Fruit fly (Drosophila melanogaster) whole organism, embryonic: ENCODE measurements around the gene CG10581.
A peak's percentile ranks its signal among the peaks of the same experiment; 100 is the strongest.

Experiments
- Antp ChIP-seq: fragments of 200-800 bp; sonication (Bioruptor generic); optimal IDR thresholded peaks from 3 replicates; lab custom pipeline; 2016; ENCODE audit warnings: missing biosample characterization, missing genetic modification characterization
- Asciz ChIP-seq: fragments of 200-800 bp; sonication (Bioruptor generic); optimal IDR thresholded peaks from 2 replicates; lab custom pipeline; 2017; ENCODE audit warnings: missing biosample characterization, mild to moderate bottlenecking, missing genetic modification characterization, missing genetic modification reagents
- Bteb2 ChIP-seq: fragments of 200-800 bp; sonication (Bioruptor generic); optimal IDR thresholded peaks from 2 replicates; lab custom pipeline; 2016; ENCODE audit warnings: missing biosample characterization, missing genetic modification characterization
- CG11085 ChIP-seq: fragments of 200-800 bp; sonication (Bioruptor generic); IDR thresholded peaks from 2 replicates; pipeline ENCODE4 v1.3.6; 2022; ENCODE audit warnings: missing biosample characterization, missing genetic modification characterization
- CG11695 ChIP-seq: fragments of 200-800 bp; sonication (Bioruptor generic); IDR thresholded peaks from 3 replicates; pipeline ENCODE4 v1.3.6; 2022; ENCODE audit warnings: missing biosample characterization, missing genetic modification characterization
- CG13123 ChIP-seq: fragments of 200-800 bp; sonication (Bioruptor generic); optimal IDR thresholded peaks from 2 replicates; lab custom pipeline; 2016; ENCODE audit warnings: missing biosample characterization, missing genetic modification characterization
- CG17361 ChIP-seq: fragments of 200-800 bp; sonication (Bioruptor generic); IDR thresholded peaks from 3 replicates; pipeline ENCODE4 v1.3.6; 2022; ENCODE audit warnings: missing biosample characterization, missing genetic modification characterization
- CG18599 ChIP-seq: fragments of 200-800 bp; sonication (Bioruptor generic); optimal IDR thresholded peaks from 3 replicates; lab custom pipeline; 2017; ENCODE audit warnings: missing biosample characterization, missing genetic modification characterization, mild to moderate bottlenecking, moderate library complexity, missing genetic modification reagents
- CG30020 ChIP-seq: fragments of 200-800 bp; optimal IDR thresholded peaks from 2 replicates; lab custom pipeline; 2019; ENCODE audit warnings: missing biosample characterization, mild to moderate bottlenecking, missing genetic modification characterization, moderate library complexity
- CG30431 ChIP-seq: fragments of 200-800 bp; sonication (Bioruptor generic); optimal IDR thresholded peaks from 2 replicates; lab custom pipeline; 2017; ENCODE audit warnings: missing biosample characterization, missing genetic modification characterization
- CG3163 ChIP-seq: fragments of 200-800 bp; sonication (Bioruptor generic); optimal IDR thresholded peaks from 3 replicates; lab custom pipeline; 2016; ENCODE audit warnings: missing biosample characterization, missing genetic modification characterization
- CG32767 ChIP-seq: fragments of 200-800 bp; sonication (Bioruptor generic); IDR thresholded peaks from 2 replicates; pipeline ENCODE4 v1.3.6; 2022; ENCODE audit warnings: missing biosample characterization, missing genetic modification characterization
- CG3838 ChIP-seq: fragments of 200-800 bp; sonication (Bioruptor generic); optimal IDR thresholded peaks from 3 replicates; lab custom pipeline; 2016; ENCODE audit warnings: missing biosample characterization, missing genetic modification characterization
- CG6689 ChIP-seq: fragments of 200-800 bp; sonication (Bioruptor generic); IDR thresholded peaks from 2 replicates; pipeline ENCODE4 v1.3.6; 2022; ENCODE audit warnings: missing biosample characterization, missing genetic modification characterization
- CG8290 ChIP-seq, 3 experiments: fragments of 200-800 bp; sonication (Bioruptor generic); optimal IDR thresholded peaks; 2 replicates each; lab custom pipeline; 2016 to 2019; ENCODE audit warnings: missing biosample characterization in 3 of 3, missing genetic modification characterization in 3 of 3, mild to moderate bottlenecking in 2 of 3, moderate library complexity in 1 of 3
- CG9727 ChIP-seq: fragments of 200-800 bp; sonication (Bioruptor generic); optimal IDR thresholded peaks from 3 replicates; lab custom pipeline; 2017; ENCODE audit warnings: missing biosample characterization, mild to moderate bottlenecking, missing genetic modification characterization
- CoRest ChIP-seq: fragments of 200-800 bp; sonication (Bioruptor generic); optimal IDR thresholded peaks from 3 replicates; lab custom pipeline; 2018; ENCODE audit warnings: missing biosample characterization, mild to moderate bottlenecking, missing genetic modification characterization, moderate library complexity
- Drgx ChIP-seq: fragments of 200-800 bp; sonication (Bioruptor generic); IDR thresholded peaks from 2 replicates; pipeline ENCODE4 v1.3.6; 2022; ENCODE audit warnings: missing biosample characterization, missing genetic modification characterization
- Ets97D ChIP-seq: fragments of 200-800 bp; sonication (Bioruptor generic); optimal IDR thresholded peaks from 3 replicates; lab custom pipeline; 2016; ENCODE audit warnings: missing biosample characterization, missing genetic modification characterization
- Hr51 ChIP-seq, 2 experiments: fragments of 200-800 bp; sonication (Bioruptor generic); optimal IDR thresholded peaks; 2 replicates in 1 of 2; 3 replicates in 1 of 2; lab custom pipeline; 2016 to 2018; ENCODE audit warnings: missing biosample characterization in 2 of 2, missing genetic modification characterization in 2 of 2, mild to moderate bottlenecking in 1 of 2, moderate library complexity in 1 of 2
- Hr78 ChIP-seq, 2 experiments: fragments of 200-800 bp in 1 of 2; fragments of >200 bp in 1 of 2; sonication (Bioruptor generic) in 1 of 2; optimal IDR thresholded peaks; 2 replicates each; lab custom pipeline; 2017 to 2019; ENCODE audit warnings: missing biosample characterization in 2 of 2, missing genetic modification characterization in 2 of 2, mild to moderate bottlenecking in 1 of 2, moderate library complexity in 1 of 2
- Max ChIP-seq: fragments of 200-800 bp; sonication (Bioruptor generic); optimal IDR thresholded peaks from 2 replicates; lab custom pipeline; 2016; ENCODE audit warnings: missing biosample characterization, mild to moderate bottlenecking, missing genetic modification characterization
- Oli ChIP-seq: fragments of 200-800 bp; sonication (Bioruptor generic); optimal IDR thresholded peaks from 2 replicates; lab custom pipeline; 2018; ENCODE audit warnings: missing biosample characterization, mild to moderate bottlenecking, missing genetic modification characterization, moderate library complexity
- PHDP ChIP-seq: fragments of 200-800 bp; sonication (Bioruptor generic); optimal IDR thresholded peaks from 3 replicates; lab custom pipeline; 2018; ENCODE audit warnings: missing biosample characterization, mild to moderate bottlenecking, missing genetic modification characterization, moderate library complexity
- Six4 ChIP-seq: fragments of 200-800 bp; sonication (Bioruptor generic); optimal IDR thresholded peaks from 2 replicates; lab custom pipeline; 2016; ENCODE audit warnings: missing biosample characterization, missing genetic modification characterization
- Sox100B ChIP-seq: fragments of 200-800 bp; sonication (Bioruptor generic); optimal IDR thresholded peaks from 3 replicates; lab custom pipeline; 2018; ENCODE audit warnings: missing biosample characterization, mild to moderate bottlenecking, missing genetic modification characterization
- ash1 ChIP-seq: fragments of 200-800 bp; sonication (Bioruptor generic); optimal IDR thresholded peaks from 2 replicates; lab custom pipeline; 2018; ENCODE audit warnings: missing biosample characterization, mild to moderate bottlenecking, missing genetic modification characterization
- cg ChIP-seq: fragments of 200-800 bp; sonication (Bioruptor generic); optimal IDR thresholded peaks from 3 replicates; lab custom pipeline; 2019; ENCODE audit warnings: missing biosample characterization, mild to moderate bottlenecking, missing genetic modification characterization, moderate library complexity
- ci ChIP-seq: fragments of 200-800 bp; sonication (Bioruptor generic); IDR thresholded peaks from 3 replicates; pipeline ENCODE4 v1.3.6; 2022; ENCODE audit warnings: missing biosample characterization, missing genetic modification characterization
- crc ChIP-seq: fragments of 200-800 bp; sonication (Bioruptor generic); optimal IDR thresholded peaks from 2 replicates; lab custom pipeline; 2016; ENCODE audit warnings: missing biosample characterization, missing genetic modification characterization
- exex ChIP-seq: fragments of 200-800 bp; sonication (Bioruptor generic); optimal IDR thresholded peaks from 4 replicates; lab custom pipeline; 2018; ENCODE audit warnings: missing biosample characterization, mild to moderate bottlenecking, missing genetic modification characterization, moderate library complexity
- fd3F ChIP-seq: fragments of 200-800 bp; sonication (Bioruptor generic); optimal IDR thresholded peaks from 2 replicates; lab custom pipeline; 2018; ENCODE audit warnings: missing biosample characterization, mild to moderate bottlenecking, missing genetic modification characterization, moderate library complexity
- ftz-f1 ChIP-seq: fragments of 200-800 bp; sonication (Bioruptor generic); optimal IDR thresholded peaks from 2 replicates; lab custom pipeline; 2016; ENCODE audit warnings: missing biosample characterization, missing genetic modification characterization
- gsb ChIP-seq: fragments of 200-800 bp; sonication (Bioruptor generic); IDR thresholded peaks from 2 replicates; pipeline ENCODE4 v1.3.6; 2022; ENCODE audit warnings: missing biosample characterization, missing genetic modification characterization
- hkb ChIP-seq, 2 experiments: fragments of 200-800 bp in 1 of 2; fragments of >200 bp in 1 of 2; sonication (Bioruptor generic) in 1 of 2; IDR thresholded peaks in 1 of 2; optimal IDR thresholded peaks in 1 of 2; 2 replicates each; pipeline versions ENCODE4 v1.3.6 to Lab custom; 2017 to 2022; ENCODE audit warnings: missing biosample characterization in 1 of 2, missing genetic modification characterization in 1 of 2
- ind ChIP-seq: fragments of 200-800 bp; sonication (Bioruptor generic); optimal IDR thresholded peaks from 3 replicates; lab custom pipeline; 2016; ENCODE audit warnings: missing biosample characterization, missing genetic modification characterization
- knrl ChIP-seq: fragments of 200-800 bp; sonication (Bioruptor generic); IDR thresholded peaks from 3 replicates; pipeline ENCODE4 v1.3.6; 2022; ENCODE audit warnings: missing biosample characterization, missing genetic modification characterization; ENCODE audit not compliant: partially characterized antibody
- lab ChIP-seq: fragments of 200-800 bp; sonication (Bioruptor generic); optimal IDR thresholded peaks from 3 replicates; lab custom pipeline; 2017; ENCODE audit warnings: missing biosample characterization, missing genetic modification characterization, mild to moderate bottlenecking, moderate library complexity, missing genetic modification reagents
- nerfin-1 ChIP-seq: fragments of 200-800 bp; sonication (Bioruptor generic); optimal IDR thresholded peaks from 3 replicates; lab custom pipeline; 2019; ENCODE audit warnings: missing biosample characterization, mild to moderate bottlenecking, missing genetic modification characterization, moderate library complexity
- org-1 ChIP-seq: fragments of 200-800 bp; sonication (Bioruptor generic); optimal IDR thresholded peaks from 2 replicates; lab custom pipeline; 2017; ENCODE audit warnings: missing biosample characterization, missing genetic modification characterization
- pros ChIP-seq: fragments of 200-800 bp; sonication (Bioruptor generic); optimal IDR thresholded peaks from 3 replicates; lab custom pipeline; 2019; ENCODE audit warnings: missing biosample characterization, mild to moderate bottlenecking, missing genetic modification characterization, moderate library complexity
- row ChIP-seq: fragments of 200-800 bp; sonication (Bioruptor generic); IDR thresholded peaks from 3 replicates; pipeline ENCODE4 v1.3.6; 2022; ENCODE audit warnings: missing biosample characterization, missing genetic modification characterization
- sd ChIP-seq: fragments of 200-800 bp; sonication (Bioruptor generic); optimal IDR thresholded peaks from 3 replicates; lab custom pipeline; 2018; ENCODE audit warnings: missing biosample characterization, mild to moderate bottlenecking, missing genetic modification characterization, moderate library complexity
- sens ChIP-seq: fragments of 200-800 bp; sonication (Bioruptor generic); peaks from one replicate; lab custom pipeline; 2016; ENCODE audit warnings: missing biosample characterization, missing genetic modification characterization
- sob ChIP-seq: fragments of 200-800 bp; sonication (Bioruptor generic); IDR thresholded peaks from 2 replicates; pipeline ENCODE4 v1.3.6; 2022; ENCODE audit warnings: missing biosample characterization, missing genetic modification characterization
- tll ChIP-seq, 2 experiments: fragments of 200-800 bp in 1 of 2; fragments of >200 bp in 1 of 2; sonication (Bioruptor generic) in 1 of 2; optimal IDR thresholded peaks; 2 replicates each; lab custom pipeline; 2017 to 2019; ENCODE audit warnings: missing biosample characterization in 2 of 2, missing genetic modification characterization in 2 of 2, mild to moderate bottlenecking in 1 of 2, moderate library complexity in 1 of 2
- vvl ChIP-seq: fragments of 200-800 bp; sonication (Bioruptor generic); IDR thresholded peaks from 2 replicates; pipeline ENCODE4 v1.3.6; 2022; ENCODE audit warnings: missing biosample characterization, missing genetic modification characterization

Gene CG10581

dm6 chr3L:21010846-21011607 is 23.0 kb downstream of the CG10581 start:
- TF ChIP-seq CG32767 (GFP tag; lab: Robert Waterston, UW) (peak; percentile 54; the same call in 1 of the 2 replicates), Antp (GFP tag; lab: Kevin White, UChicago) (no peak), Sox100B (GFP tag; lab: Kevin White, UChicago) (peak; percentile 45), knrl (GFP tag; lab: Robert Waterston, UW) (no peak), org-1 (GFP tag; lab: Kevin White, UChicago) (no peak), Bteb2 (GFP tag; lab: Kevin White, UChicago) (peak; percentile 12), exex (tag; lab: Kevin White, UChicago) (peak; percentile 60), CG11695 (GFP tag; lab: Robert Waterston, UW) (0 out of 3 replicates have a peak, but pooled peaks have one; percentile 29), hkb (optimal IDR thresholded peaks at IDR 0.05; lab: Kevin White, UChicago) (no peak), hkb (GFP tag; IDR thresholded peaks at IDR 0.05; lab: Robert Waterston, UW) (0 out of 2 replicates have a peak, but pooled peaks have one; percentile 20), CG3163 (GFP tag; lab: Kevin White, UChicago) (peak; percentile 59), ci (GFP tag; lab: Robert Waterston, UW) (0 out of 3 replicates have a peak, but pooled peaks have one; percentile 62), CG6689 (peak; percentile 25; the same call in 1 of the 2 replicates), Ets97D (no peak), CG30431 (no peak), nerfin-1 (peak; percentile 45), CG3838 (GFP tag; lab: Kevin White, UChicago) (no peak), sd (peak; percentile 44), CG9727 (GFP tag; lab: Kevin White, UChicago) (peak; percentile 59), Hr51 (GFP tag; optimal IDR thresholded peaks at IDR 0.05; lab: Kevin White, UChicago) (peak in 1 of 2 experiments; percentile 58), CG13123 (GFP tag; lab: Kevin White, UChicago) (no peak), tll (GFP tag; optimal IDR thresholded peaks at IDR 0.05; lab: Kevin White, UChicago) (peak in 1 of 2 experiments; percentile 17), PHDP (tag; lab: Kevin White, UChicago) (peak; percentile 33), gsb (peak; percentile 31; the same call in 1 of the 2 replicates), ftz-f1 (GFP tag; lab: Kevin White, UChicago) (peak; percentile 90), fd3F (GFP tag; lab: Kevin White, UChicago) (peak; percentile 24), Drgx (GFP tag; lab: Robert Waterston, UW) (0 out of 2 replicates have a peak, but pooled peaks have one; percentile 23), pros (GFP tag; lab: Kevin White, UChicago) (peak; percentile 76), crc (no peak), CoRest (peak; percentile 54), Asciz (GFP tag; lab: Kevin White, UChicago) (peak; percentile 18), lab (GFP tag; lab: Kevin White, UChicago) (peak; percentile 61), Oli (peak; percentile 12), CG17361 (0 out of 3 replicates have a peak, but pooled peaks have one; percentile 17), Max (GFP tag; lab: Kevin White, UChicago) (no peak), CG18599 (GFP tag; lab: Kevin White, UChicago) (peak; percentile 59), CG11085 (GFP tag; lab: Robert Waterston, UW) (no peak), sob (no peak), cg (GFP tag; lab: Kevin White, UChicago) (peak; percentile 55), CG30020 (tag; lab: Kevin White, UChicago) (no peak), Six4 (GFP tag; lab: Kevin White, UChicago) (no peak), sens (GFP tag; lab: Kevin White, UChicago) (peak; percentile 55), Hr78 (GFP tag; optimal IDR thresholded peaks at IDR 0.05; lab: Kevin White, UChicago) (no peak), ind (GFP tag; lab: Kevin White, UChicago) (peak; percentile 18), CG8290 (GFP tag; optimal IDR thresholded peaks at IDR 0.05; lab: Kevin White, UChicago) (no peak), CG8290 (tag; optimal IDR thresholded peaks at IDR 0.05; lab: Kevin White, UChicago) (no peak), vvl (GFP tag; lab: Robert Waterston, UW) (peak; percentile 69), row (GFP tag; lab: Robert Waterston, UW) (peak; percentile 37; the same call in 2 of the 3 replicates), ash1 (GFP tag; lab: Kevin White, UChicago) (no peak)
